Worm (Caenorhabditis elegans): ENCODE results near the gene nspc-18.

DNA sequence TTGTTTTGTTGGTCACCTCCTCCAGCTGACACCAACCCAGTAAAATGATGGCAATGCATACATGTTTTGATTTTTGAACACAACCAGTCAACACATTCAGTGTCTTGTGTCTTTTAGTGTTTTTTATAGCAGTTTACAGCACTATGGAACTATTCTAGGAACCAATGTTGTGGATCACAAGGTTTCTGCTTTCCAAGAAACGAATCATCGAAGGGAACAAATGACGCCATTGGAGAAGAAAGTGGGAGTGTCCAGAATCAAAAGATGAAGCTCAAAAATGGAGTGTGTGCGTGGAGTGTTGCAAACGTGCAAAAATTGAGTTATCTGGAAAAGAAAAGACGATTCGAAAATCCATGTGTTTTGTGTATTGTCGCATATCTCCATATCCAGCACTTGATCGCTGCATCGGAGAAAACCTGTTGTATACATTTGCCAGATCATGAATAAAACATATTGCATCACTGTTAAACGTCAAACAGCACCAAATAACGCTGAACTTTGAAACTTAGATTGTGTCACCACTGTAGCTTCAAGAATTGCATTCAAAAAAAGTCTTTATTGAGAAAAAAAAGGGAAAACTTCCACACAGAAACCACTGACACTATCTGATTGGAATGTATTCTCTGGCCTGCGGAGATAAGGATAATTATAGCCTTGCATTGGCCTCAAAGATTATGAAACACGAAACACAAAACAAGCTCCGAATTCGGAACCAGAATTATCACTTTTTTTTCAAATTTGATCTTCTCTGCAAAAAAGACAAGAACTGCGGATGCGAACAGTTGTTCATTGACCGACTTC, 35.0 kb upstream of the nspc-18 start:
- TF ChIP-seq scrt-1 (GFP tag; IDR thresholded peaks at IDR 0.05) (no peak), tra-4 (tag; optimal IDR thresholded peaks at IDR 0.05) (no peak), tbx-11 (GFP tag; IDR thresholded peaks at IDR 0.05) (no peak), ets-7 (tag; optimal IDR thresholded peaks at IDR 0.05) (no peak), ama-1 (optimal IDR thresholded peaks at IDR 0.05) (no peak), flt-1 (GFP tag; IDR thresholded peaks at IDR 0.05) (no peak), hmg-4 (GFP tag; optimal IDR thresholded peaks at IDR 0.05) (no peak), hmbx-1 (tag; optimal IDR thresholded peaks at IDR 0.05) (no peak), ceh-36 (tag; optimal IDR thresholded peaks at IDR 0.05) (no peak), sea-1 (GFP tag; conservative IDR thresholded peaks at IDR 0.05) (no peak), aly-1 (tag; optimal IDR thresholded peaks at IDR 0.05) (no peak), pes-1 (GFP tag; IDR thresholded peaks at IDR 0.05) (no peak), F13C5.2 (tag; optimal IDR thresholded peaks at IDR 0.05) (no peak)

Data from whole organism, early embryonic.